Fruit fly (Drosophila melanogaster): ENCODE measurements around the gene CG7627.

dm6 chr2L:8365701-8366643 lies 3.7 kb upstream of the CG7627 start, which contains the start of gene Pp2A-29B:
- TF ChIP-seq EcR (GFP tag; optimal IDR thresholded peaks at IDR 0.05) (no peak), usp (GFP tag; optimal IDR thresholded peaks at IDR 0.05) (no peak), CG8478 (optimal IDR thresholded peaks at IDR 0.05) (no peak), psq (optimal IDR thresholded peaks at IDR 0.05) (no peak), pan (optimal IDR thresholded peaks at IDR 0.05) (no peak), Dll (optimal IDR thresholded peaks at IDR 0.05) (no peak)

Measured in whole organism.